Worm (Caenorhabditis elegans): ENCODE results near the gene uvs-1.

- TF ChIP-seq mdl-1 (tag; optimal IDR thresholded peaks at IDR 0.05) (no peak), zag-1 (tag; optimal IDR thresholded peaks at IDR 0.05) (no peak), lin-11 (tag; optimal IDR thresholded peaks at IDR 0.05) (no peak), skn-1 (tag; optimal IDR thresholded peaks at IDR 0.05) (no peak), unc-39 (tag; optimal IDR thresholded peaks at IDR 0.05) (no peak), nhr-237 (tag; optimal IDR thresholded peaks at IDR 0.05) (no peak), elt-3 (tag; optimal IDR thresholded peaks at IDR 0.05) (no peak), nhr-12 (tag; optimal IDR thresholded peaks at IDR 0.05) (no peak), sem-4 (tag; optimal IDR thresholded peaks at IDR 0.05) (no peak), aly-2 (tag; optimal IDR thresholded peaks at IDR 0.05) (no peak), nhr-129 (tag; optimal IDR thresholded peaks at IDR 0.05) (no peak)
These were observed 26.9 kb upstream of the uvs-1 start for ce11 chrV:7830952-7831351.
